Worm (Caenorhabditis elegans): ENCODE data around the gene his-37.

Gene his-37

DNA sequence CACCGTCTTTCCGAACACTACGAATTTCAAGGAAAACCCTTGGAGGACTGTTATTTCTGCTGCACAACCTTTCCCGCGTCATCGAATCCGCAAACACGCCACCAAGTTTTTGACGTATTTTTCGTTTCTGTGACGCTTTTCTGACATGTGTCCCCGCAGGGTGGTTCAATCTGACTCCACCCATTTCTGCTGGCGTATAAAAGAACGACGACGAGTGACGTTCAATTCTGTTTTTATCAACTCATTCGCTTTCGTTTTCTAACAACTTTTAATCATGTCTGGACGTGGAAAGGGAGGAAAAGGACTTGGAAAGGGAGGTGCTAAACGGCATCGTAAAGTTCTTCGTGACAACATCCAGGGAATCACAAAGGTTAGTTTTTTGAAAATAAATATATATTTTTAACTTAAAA lies at the start of gene his-37 (continued):
- TF ChIP-seq pha-2 (tag; optimal IDR thresholded peaks at IDR 0.05) = peak; percentile 12
- TF ChIP-seq ttx-3 (tag; optimal IDR thresholded peaks at IDR 0.05) = peak; percentile 38
- TF ChIP-seq ceh-30 (tag; optimal IDR thresholded peaks at IDR 0.05) = peak; percentile 45
- no peak for TF ChIP-seq sdc-2 (tag; optimal IDR thresholded peaks at IDR 0.05)
- peak; percentile 96 for TF ChIP-seq ceh-31 (tag; optimal IDR thresholded peaks at IDR 0.05)
- TF ChIP-seq K09A11.1 (tag; optimal IDR thresholded peaks at IDR 0.05; ENCODE audit: insufficient read depth) = no peak
- TF ChIP-seq fkh-6 (tag; optimal IDR thresholded peaks at IDR 0.05) = no peak
- no peak for TF ChIP-seq C38D4.7 (GFP tag; optimal IDR thresholded peaks at IDR 0.05)
- peak; percentile 95 for TF ChIP-seq dve-1 (tag; optimal IDR thresholded peaks at IDR 0.05)
- TF ChIP-seq ceh-22 (tag; optimal IDR thresholded peaks at IDR 0.05) = no peak
- TF ChIP-seq syd-9 (tag; optimal IDR thresholded peaks at IDR 0.05) = peak; percentile 57
- TF ChIP-seq lim-6 (tag; optimal IDR thresholded peaks at IDR 0.05) = no peak
- TF ChIP-seq hlh-30 (tag; optimal IDR thresholded peaks at IDR 0.05; ENCODE audit: insufficient read depth) = peak; percentile 64
- no peak for TF ChIP-seq nhr-232 (tag; optimal IDR thresholded peaks at IDR 0.05)
- no peak for TF ChIP-seq sox-2 (GFP tag; IDR thresholded peaks at IDR 0.05)

- TF ChIP-seq elt-2 (tag; optimal IDR thresholded peaks at IDR 0.05) = no peak
- TF ChIP-seq ets-4 (tag; optimal IDR thresholded peaks at IDR 0.05) = no peak
- no peak for TF ChIP-seq sox-4 (tag; optimal IDR thresholded peaks at IDR 0.05)
- TF ChIP-seq zip-5 (tag; optimal IDR thresholded peaks at IDR 0.05) = no peak
- no peak for TF ChIP-seq ceh-14 (tag; optimal IDR thresholded peaks at IDR 0.05)
- TF ChIP-seq che-1 (tag; optimal IDR thresholded peaks at IDR 0.05) = no peak
- TF ChIP-seq tbx-2 (tag; optimal IDR thresholded peaks at IDR 0.05) = no peak
- TF ChIP-seq unc-42 (tag; optimal IDR thresholded peaks at IDR 0.05) = no peak
These were observed 47.6 kb upstream of the his-37 start for ce11 chrV:9499295-9499694.

DNA sequence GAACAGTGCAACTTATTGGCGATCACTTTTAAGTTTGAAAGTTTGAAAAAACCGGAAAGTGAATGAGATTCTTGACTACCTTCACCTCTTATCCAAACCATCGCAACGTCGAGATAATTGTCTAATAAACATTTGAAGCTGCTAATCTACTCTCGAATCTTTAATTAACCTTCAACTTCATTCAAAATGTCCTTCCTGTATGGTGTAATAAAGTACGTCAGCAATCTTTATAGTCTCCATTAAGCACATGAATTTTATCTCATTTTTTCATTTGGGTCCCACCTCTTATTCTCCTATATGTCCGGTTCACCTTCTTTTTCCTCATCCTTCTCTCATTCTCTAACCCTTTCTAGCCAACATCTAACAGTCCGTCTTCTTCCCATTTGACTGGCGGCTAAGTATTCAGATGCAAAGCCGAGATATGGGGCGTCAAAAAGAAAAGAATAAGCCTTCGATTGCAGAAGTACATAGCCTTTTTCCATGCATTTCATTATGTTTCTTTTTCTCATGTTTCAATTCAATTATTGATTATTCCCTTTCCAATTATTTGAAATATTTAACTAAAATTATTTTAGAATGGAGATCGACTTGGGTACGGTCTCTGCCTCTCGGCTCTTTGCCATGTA lies 46.0 kb upstream of the his-37 start, which contains the start of gene swt-5:
Gene swt-5, plus strand, starts transcription at position 576 of the 626 bp plus-strand sequence.
- TF ChIP-seq rnt-1 (tag; optimal IDR thresholded peaks at IDR 0.05) = no peak
- no peak for TF ChIP-seq sdc-2 (tag; optimal IDR thresholded peaks at IDR 0.05)
- TF ChIP-seq Y22D7AL.16 (tag; optimal IDR thresholded peaks at IDR 0.05) = no peak
- no peak for TF ChIP-seq fkh-6 (tag; optimal IDR thresholded peaks at IDR 0.05)
- TF ChIP-seq ceh-22 (tag; optimal IDR thresholded peaks at IDR 0.05) = no peak
- no peak for TF ChIP-seq K09A11.1 (tag; optimal IDR thresholded peaks at IDR 0.05; ENCODE audit: insufficient read depth)
- TF ChIP-seq ceh-18 (tag; optimal IDR thresholded peaks at IDR 0.05) = no peak

- peak; percentile 88 for TF ChIP-seq syd-9 (tag; optimal IDR thresholded peaks at IDR 0.05)
- peak; percentile 74 for TF ChIP-seq ceh-18 (tag; optimal IDR thresholded peaks at IDR 0.05)
- TF ChIP-seq elt-2 (tag; optimal IDR thresholded peaks at IDR 0.05) = peak; percentile 91
- TF ChIP-seq ceh-30 (tag; optimal IDR thresholded peaks at IDR 0.05) = no peak
- TF ChIP-seq ztf-16 (tag; optimal IDR thresholded peaks at IDR 0.05) = peak; percentile 87
- peak; percentile 59 for TF ChIP-seq hlh-8 (tag; optimal IDR thresholded peaks at IDR 0.05)
- TF ChIP-seq pqm-1 (tag; optimal IDR thresholded peaks at IDR 0.05) = peak; percentile 45
- TF ChIP-seq fkh-6 (tag; optimal IDR thresholded peaks at IDR 0.05) = peak; percentile 90
- TF ChIP-seq hlh-30 (tag; optimal IDR thresholded peaks at IDR 0.05; ENCODE audit: insufficient read depth) = no peak
- TF ChIP-seq sox-4 (tag; optimal IDR thresholded peaks at IDR 0.05) = peak; percentile 78
- TF ChIP-seq unc-86 (tag; optimal IDR thresholded peaks at IDR 0.05) = peak; percentile 88
- peak; percentile 15 for TF ChIP-seq pros-1 (tag; optimal IDR thresholded peaks at IDR 0.05)
- peak; percentile 78 for TF ChIP-seq sdc-2 (tag; optimal IDR thresholded peaks at IDR 0.05)
- peak; percentile 59 for TF ChIP-seq dmd-4 (tag; optimal IDR thresholded peaks at IDR 0.05; ENCODE audit: borderline replicate concordance)
- peak; percentile 92 for TF ChIP-seq gmeb-2 (tag; optimal IDR thresholded peaks at IDR 0.05)
- TF ChIP-seq fkh-10 (GFP tag; optimal IDR thresholded peaks at IDR 0.05) = peak; percentile 62
- TF ChIP-seq eyg-1 (tag; optimal IDR thresholded peaks at IDR 0.05) = peak; percentile 88
- TF ChIP-seq ceh-24 (tag; optimal IDR thresholded peaks at IDR 0.05) = peak; percentile 62
- peak; percentile 46 for TF ChIP-seq ceh-9 (tag; optimal IDR thresholded peaks at IDR 0.05)
- TF ChIP-seq lin-11 (tag; optimal IDR thresholded peaks at IDR 0.05) = peak; percentile 81
- peak; percentile 78 for TF ChIP-seq ceh-48 (tag; optimal IDR thresholded peaks at IDR 0.05)
- TF ChIP-seq fax-1 (tag; optimal IDR thresholded peaks at IDR 0.05) = peak; percentile 72
- TF ChIP-seq pha-2 (tag; optimal IDR thresholded peaks at IDR 0.05) = peak; percentile 92
- peak; percentile 57 for TF ChIP-seq mec-3 (tag; optimal IDR thresholded peaks at IDR 0.05; ENCODE audit: borderline replicate concordance)
- TF ChIP-seq nhr-11 (tag; optimal IDR thresholded peaks at IDR 0.05) = no peak
- TF ChIP-seq K09A11.1 (tag; optimal IDR thresholded peaks at IDR 0.05; ENCODE audit: insufficient read depth) = peak; percentile 71
- peak; percentile 87 for TF ChIP-seq ttx-3 (tag; optimal IDR thresholded peaks at IDR 0.05)
- TF ChIP-seq ceh-45 (GFP tag; IDR thresholded peaks at IDR 0.05) = peak; percentile 74; the same call in 1 of the 2 replicates
- TF ChIP-seq ceh-31 (tag; optimal IDR thresholded peaks at IDR 0.05) = peak; percentile 79
These were observed 43.6 kb upstream of the his-37 start for ce11 chrV:9503152-9503817.

All from whole organism, late embryonic.